Fruit fly (Drosophila melanogaster) Kc167 (cell line): ENCODE results near the gene CG43851.

Experiments used
- Myc ChIP-seq: fragments of >200 bp; optimal IDR thresholded peaks from 2 replicates; lab custom pipeline; 2017; ENCODE audit warnings: missing external identifiers
- Sin3A ChIP-seq: fragments of >200 bp; optimal IDR thresholded peaks from 2 replicates; lab custom pipeline; 2018; ENCODE audit warnings: missing external identifiers
- h ChIP-seq: fragments of >200 bp; optimal IDR thresholded peaks from 3 replicates; lab custom pipeline; 2018; ENCODE audit warnings: missing external identifiers
- insv ChIP-seq: fragments of >200 bp; optimal IDR thresholded peaks from 3 replicates; lab custom pipeline; 2018; ENCODE audit warnings: missing external identifiers
- psq ChIP-seq: fragments of >200 bp; optimal IDR thresholded peaks from 2 replicates; lab custom pipeline; 2017; ENCODE audit warnings: missing external identifiers
- ttk ChIP-seq: sonication (Bioruptor generic); optimal IDR thresholded peaks from 2 replicates; lab custom pipeline; 2017; ENCODE audit warnings: missing external identifiers

The CG43851 gene

dm6 chr2L:2655094-2655493, 7.4 kb downstream of the CG43851 start, which contains the start of gene Prosbeta4R2:
TSS of gene Prosbeta4R2 (plus strand) at chr2L:2655394.
- TF ChIP-seq h (lab: Kevin White, UChicago), result no peak
- TF ChIP-seq insv (lab: Kevin White, UChicago), result no peak
- TF ChIP-seq ttk (lab: Kevin White, UChicago), result no peak
- TF ChIP-seq Sin3A (lab: Kevin White, UChicago), result no peak
- no peak for TF ChIP-seq Myc (lab: Kevin White, UChicago)
- no peak for TF ChIP-seq psq (lab: Kevin White, UChicago)

DNA sequence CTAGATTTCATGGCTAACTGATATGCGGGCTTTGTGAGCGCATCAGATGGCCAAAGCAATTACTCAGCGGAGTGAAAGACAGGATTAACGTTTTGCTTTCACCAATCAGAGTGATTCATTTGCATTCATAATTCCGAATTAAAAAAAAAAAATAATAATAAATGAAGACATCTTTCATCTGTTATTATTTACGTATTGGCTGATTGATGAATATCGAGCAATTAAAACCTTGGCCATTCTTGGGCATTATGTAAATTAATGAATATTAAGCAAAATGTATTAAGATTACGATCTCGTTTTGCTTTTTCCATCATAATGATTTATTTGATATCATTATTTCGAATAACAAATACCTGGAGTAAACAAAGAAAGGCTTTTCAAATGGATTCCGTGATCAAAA, 17.1 kb downstream of the CG43851 start, which contains the start of gene Trf4:
Trf4 (plus strand) TSS at position 301 of the 400 bp plus-strand sequence.
- TF ChIP-seq insv (lab: Kevin White, UChicago) (no peak), Myc (lab: Kevin White, UChicago) (no peak)

DNA sequence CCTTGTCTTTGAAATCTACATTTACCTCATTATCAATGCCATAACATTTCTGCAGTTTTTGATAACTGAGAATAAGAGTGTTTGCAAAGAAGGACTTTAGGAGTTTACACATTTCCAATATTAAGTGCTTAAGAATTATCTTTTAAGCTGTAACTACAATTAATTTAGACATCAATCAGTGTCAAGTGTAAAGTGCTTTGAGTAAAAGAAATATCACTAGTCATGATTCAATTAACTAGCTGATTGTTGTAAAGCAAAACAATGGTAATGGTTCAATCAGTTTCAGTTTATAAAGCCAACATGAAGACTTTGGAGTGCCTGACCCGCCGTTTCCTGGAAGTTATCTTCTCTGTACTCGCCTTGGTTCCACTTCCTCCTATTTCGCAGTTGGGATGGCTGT, 21.8 kb downstream of the CG43851 start, which contains the start of gene Gr23a:
Gr23a (plus strand) TSS at position 301 of the 400 bp plus-strand sequence.
- no peak for TF ChIP-seq psq (lab: Kevin White, UChicago)
- TF ChIP-seq Sin3A (lab: Kevin White, UChicago), result no peak
- no peak for TF ChIP-seq ttk (lab: Kevin White, UChicago)
- no peak for TF ChIP-seq insv (lab: Kevin White, UChicago)

DNA sequence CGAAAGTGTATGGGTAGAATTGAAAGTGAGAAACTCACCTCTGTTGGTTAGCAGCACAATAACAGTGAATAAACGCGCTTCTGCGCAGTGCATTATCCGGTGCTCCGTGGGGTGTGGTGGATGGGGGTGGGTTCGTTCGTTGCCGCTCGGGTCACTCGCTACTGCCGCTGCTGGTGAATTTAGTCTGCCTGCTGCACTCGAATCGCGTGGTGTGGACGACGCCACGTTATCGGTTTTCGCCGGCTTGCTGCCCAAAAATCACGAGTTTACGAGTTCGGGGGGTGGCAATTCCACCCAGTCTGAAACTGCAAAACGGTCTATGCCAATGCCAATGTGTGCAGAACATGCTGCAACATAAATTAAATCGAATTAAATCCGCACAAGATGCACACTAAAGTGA, 29.9 kb downstream of the CG43851 start, which contains the start of gene Tmtc1:
Tmtc1 (plus strand) TSS at position 182 of the 400 bp plus-strand sequence.
- TF ChIP-seq h (lab: Kevin White, UChicago), result no peak
- no peak for TF ChIP-seq ttk (lab: Kevin White, UChicago)
- no peak for TF ChIP-seq insv (lab: Kevin White, UChicago)
- TF ChIP-seq psq (lab: Kevin White, UChicago), result no peak
- TF ChIP-seq Sin3A (lab: Kevin White, UChicago), result no peak
- no peak for TF ChIP-seq Myc (lab: Kevin White, UChicago)

dm6 chr2L:2696337-2696736, 48.7 kb downstream of the CG43851 start, which contains the start of gene Trf5:
TSS of gene Trf5 (minus strand) at chr2L:2696437.
- TF ChIP-seq ttk (lab: Kevin White, UChicago), result no peak
- TF ChIP-seq insv (lab: Kevin White, UChicago), result no peak
- TF ChIP-seq Myc (lab: Kevin White, UChicago), result no peak
- no peak for TF ChIP-seq psq (lab: Kevin White, UChicago)
- no peak for TF ChIP-seq h (lab: Kevin White, UChicago)
- TF ChIP-seq Sin3A (lab: Kevin White, UChicago), result no peak
